Fruit fly (Drosophila melanogaster): ENCODE data around the gene HBS1.

The HBS1 gene

dm6 chr3L:1835064-1835463, 30.0 kb downstream of the HBS1 start, which contains the start of gene Cpr62Bb:
Gene Cpr62Bb, minus strand, starts transcription at chr3L:1835164.
- TF ChIP-seq noc (tag; optimal IDR thresholded peaks at IDR 0.05): no peak

- TF ChIP-seq noc (tag; optimal IDR thresholded peaks at IDR 0.05): no peak
These were observed 33.2 kb downstream of the HBS1 start, which contains the start of gene Cpr62Ba for dm6 chr3L:1831753-1832268. Gene Cpr62Ba, minus strand, starts transcription at chr3L:1831783.

DNA sequence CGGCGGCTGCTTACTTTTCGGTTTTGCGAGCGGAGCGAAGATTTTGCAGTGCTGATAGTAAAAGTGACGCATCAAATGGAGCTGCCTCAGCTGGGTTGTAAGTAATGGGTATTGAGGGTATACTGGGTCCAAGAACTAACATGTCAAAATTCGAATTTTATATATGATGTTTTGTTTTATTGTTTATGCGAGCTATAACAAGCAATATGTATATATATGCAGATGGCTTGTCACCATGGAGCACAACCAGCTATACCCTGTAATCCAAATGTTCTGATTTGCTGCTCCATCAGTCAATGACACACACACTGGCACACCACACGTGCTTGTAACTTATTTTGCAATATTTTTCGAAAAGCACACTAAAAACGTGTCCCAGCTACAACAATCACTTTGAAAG, 35.5 kb downstream of the HBS1 start:
- TF ChIP-seq noc (tag; optimal IDR thresholded peaks at IDR 0.05): no peak

- no peak for TF ChIP-seq noc (tag; optimal IDR thresholded peaks at IDR 0.05)
These were observed 37.1 kb downstream of the HBS1 start for dm6 chr3L:1827809-1828371.

DNA sequence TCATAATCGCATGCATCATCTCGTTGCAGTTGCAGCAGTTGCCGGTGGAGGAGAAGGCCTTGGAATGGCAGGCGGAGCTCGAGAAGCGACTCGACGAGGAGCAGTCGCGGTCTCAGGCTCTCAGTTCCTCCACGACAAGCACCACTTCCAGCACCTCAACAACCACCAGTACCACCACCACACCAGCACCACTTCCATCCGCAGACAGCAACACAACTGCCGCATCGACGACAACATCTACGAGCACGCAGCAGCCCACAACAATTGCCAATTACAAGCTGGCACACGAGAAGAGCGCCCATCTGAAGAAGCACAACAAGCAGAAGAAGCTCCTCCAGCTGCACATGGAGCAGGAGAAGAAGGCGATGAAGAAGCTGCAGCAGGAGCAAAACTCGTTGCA, 42.7 kb downstream of the HBS1 start:
- TF ChIP-seq noc (tag; optimal IDR thresholded peaks at IDR 0.05): no peak

DNA sequence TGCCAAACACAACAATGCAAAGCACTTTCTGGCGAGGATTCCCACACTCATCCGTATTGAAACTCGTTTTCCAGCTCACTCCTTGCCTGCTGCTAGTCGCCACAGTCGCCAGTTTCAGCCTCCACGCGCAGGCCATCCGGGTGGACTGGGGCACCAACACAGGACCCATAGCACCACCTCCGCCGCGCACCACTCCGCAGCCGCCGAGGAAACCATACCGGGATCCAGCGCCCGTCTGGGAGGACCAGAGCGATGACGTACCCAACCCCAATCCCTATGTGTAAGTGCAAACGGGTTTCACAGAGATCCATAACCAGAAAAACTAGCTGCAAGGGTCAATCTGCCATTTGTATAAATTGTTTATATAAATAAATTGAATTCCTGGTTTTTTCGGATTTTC, 43.9 kb downstream of the HBS1 start:
- no peak for TF ChIP-seq noc (tag; optimal IDR thresholded peaks at IDR 0.05)

dm6 chr3L:1818834-1819233, 46.2 kb downstream of the HBS1 start:
- no peak for TF ChIP-seq noc (tag; optimal IDR thresholded peaks at IDR 0.05)

DNA sequence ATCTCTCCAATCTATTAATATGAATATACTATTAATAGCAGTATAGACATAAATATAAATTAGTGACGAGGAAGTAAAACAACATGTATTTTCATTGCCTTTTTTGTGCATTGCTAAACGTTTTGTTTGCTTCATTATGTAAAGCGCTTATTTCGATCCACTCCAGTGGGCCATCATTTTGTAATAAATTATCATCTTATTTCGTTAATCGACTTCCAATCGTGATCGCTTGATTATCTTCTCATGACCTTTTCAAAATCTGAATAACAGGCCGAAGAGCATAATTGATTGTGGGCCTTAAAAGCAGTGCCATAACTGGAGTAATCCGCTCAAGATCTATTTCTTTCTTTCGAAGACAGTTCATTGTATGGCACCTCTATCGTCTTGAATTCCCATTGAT, 47.6 kb downstream of the HBS1 start:
- no peak for TF ChIP-seq noc (tag; optimal IDR thresholded peaks at IDR 0.05)

- TF ChIP-seq noc (tag; optimal IDR thresholded peaks at IDR 0.05): no peak
These were observed 48.4 kb downstream of the HBS1 start for dm6 chr3L:1816614-1817013.
